Fruit fly (Drosophila melanogaster) whole organism, embryonic: Measurements from ENCODE around the gene CG15332.

Experiments
- Atf6 ChIP-seq: fragments of 200-800 bp; sonication (Bioruptor generic); IDR thresholded peaks from 2 replicates; pipeline ENCODE4 v1.3.6; 2022; ENCODE audit warnings: missing biosample characterization, missing genetic modification characterization
- CG10979 ChIP-seq: fragments of 200-800 bp; sonication (Bioruptor generic); optimal IDR thresholded peaks from 2 replicates; lab custom pipeline; 2018; ENCODE audit warnings: missing biosample characterization, mild to moderate bottlenecking, missing genetic modification characterization, moderate library complexity
- CG11695 ChIP-seq: fragments of 200-800 bp; sonication (Bioruptor generic); IDR thresholded peaks from 3 replicates; pipeline ENCODE4 v1.3.6; 2022; ENCODE audit warnings: missing biosample characterization, missing genetic modification characterization
- CG11723 ChIP-seq: fragments of 200-800 bp; sonication (Bioruptor generic); optimal IDR thresholded peaks from 2 replicates; lab custom pipeline; 2017; ENCODE audit warnings: missing biosample characterization, mild to moderate bottlenecking, missing genetic modification characterization
- CG12659 ChIP-seq: fragments of 200-800 bp; sonication (Bioruptor generic); optimal IDR thresholded peaks from 3 replicates; lab custom pipeline; 2017; ENCODE audit warnings: mild to moderate bottlenecking, missing biosample characterization, missing genetic modification reagents, missing genetic modification characterization
- CG15269 ChIP-seq: fragments of 200-800 bp; sonication (Bioruptor generic); optimal IDR thresholded peaks from 2 replicates; lab custom pipeline; 2018; ENCODE audit warnings: missing biosample characterization, mild to moderate bottlenecking, missing genetic modification characterization, moderate library complexity
- CG16815 ChIP-seq: fragments of 200-800 bp; sonication (Bioruptor generic); optimal IDR thresholded peaks from 3 replicates; lab custom pipeline; 2017; ENCODE audit warnings: missing biosample characterization, mild to moderate bottlenecking, missing genetic modification characterization
- CG1792 ChIP-seq: fragments of 200-800 bp; sonication (Bioruptor generic); optimal IDR thresholded peaks from 2 replicates; lab custom pipeline; 2016; ENCODE audit warnings: missing biosample characterization, missing genetic modification characterization
- CG18011 ChIP-seq: fragments of 200-800 bp; sonication (Bioruptor generic); optimal IDR thresholded peaks from 2 replicates; lab custom pipeline; 2017; ENCODE audit warnings: missing biosample characterization, missing genetic modification characterization, mild to moderate bottlenecking, moderate library complexity, missing genotype
- CG18764 ChIP-seq: fragments of 200-800 bp; sonication (Bioruptor generic); optimal IDR thresholded peaks from 3 replicates; lab custom pipeline; 2016; ENCODE audit warnings: missing biosample characterization, missing genetic modification characterization
- CG2678 ChIP-seq: fragments of 200-800 bp; sonication (Bioruptor generic); optimal IDR thresholded peaks from 3 replicates; lab custom pipeline; 2019; ENCODE audit warnings: missing biosample characterization, mild to moderate bottlenecking, missing genetic modification characterization, moderate library complexity
- CG3065 ChIP-seq: fragments of 200-800 bp; sonication (Bioruptor generic); optimal IDR thresholded peaks from 2 replicates; lab custom pipeline; 2016; ENCODE audit warnings: missing biosample characterization, missing genetic modification characterization
- CG31224 ChIP-seq: fragments of 200-800 bp; sonication (Bioruptor generic); IDR thresholded peaks from 2 replicates; pipeline ENCODE4 v1.3.6; 2022; ENCODE audit warnings: missing biosample characterization, missing genetic modification characterization
- CG34224 ChIP-seq: fragments of 200-800 bp; sonication (Bioruptor generic); IDR thresholded peaks from 3 replicates; pipeline ENCODE4 v1.3.6; 2022; ENCODE audit warnings: missing biosample characterization, missing genetic modification characterization; ENCODE audit not compliant: partially characterized antibody
- CG3726 ChIP-seq: fragments of 200-800 bp; sonication (Bioruptor generic); IDR thresholded peaks from 3 replicates; pipeline ENCODE4, ENCODE4 v1.3.6; 2022; ENCODE audit warnings: missing biosample characterization, missing genetic modification characterization
- CG3995 ChIP-seq: fragments of 200-800 bp; sonication (Bioruptor generic); optimal IDR thresholded peaks from 3 replicates; lab custom pipeline; 2016; ENCODE audit warnings: missing biosample characterization, missing genetic modification characterization
- CG4328 ChIP-seq: fragments of 200-800 bp; sonication (Bioruptor generic); optimal IDR thresholded peaks from 3 replicates; lab custom pipeline; 2017; ENCODE audit warnings: missing biosample characterization, missing genetic modification reagents, missing genetic modification characterization
- CG6765 ChIP-seq: fragments of 200-800 bp; sonication (Bioruptor generic); optimal IDR thresholded peaks from 3 replicates; lab custom pipeline; 2017; ENCODE audit warnings: missing biosample characterization, mild to moderate bottlenecking, missing genetic modification characterization
- CG7786 ChIP-seq: fragments of 200-800 bp; sonication (Bioruptor generic); optimal IDR thresholded peaks from 2 replicates; lab custom pipeline; 2016; ENCODE audit warnings: missing biosample characterization, missing genetic modification characterization
- CG7987 ChIP-seq: fragments of 200-800 bp; sonication (Bioruptor generic); optimal IDR thresholded peaks from 2 replicates; lab custom pipeline; 2018; ENCODE audit warnings: missing biosample characterization, mild to moderate bottlenecking, missing genetic modification characterization, moderate library complexity
- CG8359 ChIP-seq: fragments of 200-800 bp; sonication (Bioruptor generic); optimal IDR thresholded peaks from 2 replicates; lab custom pipeline; 2017; ENCODE audit warnings: missing biosample characterization, mild to moderate bottlenecking, missing genetic modification characterization, borderline replicate concordance
- CG9215 ChIP-seq: fragments of 200-800 bp; sonication (Bioruptor generic); IDR thresholded peaks from 2 replicates; pipeline ENCODE4 v1.3.6; 2022; ENCODE audit warnings: missing biosample characterization, missing genetic modification characterization
- CG9876 ChIP-seq: fragments of 200-800 bp; sonication (Bioruptor generic); optimal IDR thresholded peaks from 2 replicates; lab custom pipeline; 2016; ENCODE audit warnings: missing biosample characterization, missing genetic modification characterization
- Deaf1 ChIP-seq: fragments of 200-800 bp; optimal IDR thresholded peaks from 3 replicates; lab custom pipeline; 2019; ENCODE audit warnings: missing biosample characterization, mild to moderate bottlenecking, missing genetic modification characterization, moderate library complexity
- Doc3 ChIP-seq: fragments of 200-800 bp; sonication (Bioruptor generic); IDR thresholded peaks from 3 replicates; pipeline ENCODE4 v1.3.6; 2022; ENCODE audit warnings: missing biosample characterization, missing genetic modification characterization; ENCODE audit not compliant: partially characterized antibody
- Fer3 ChIP-seq: fragments of 200-800 bp; sonication (Bioruptor generic); optimal IDR thresholded peaks from 2 replicates; lab custom pipeline; 2018; ENCODE audit warnings: missing biosample characterization, mild to moderate bottlenecking, missing genetic modification characterization, moderate library complexity
- Hey ChIP-seq: fragments of 200-800 bp; sonication (Bioruptor generic); optimal IDR thresholded peaks from 3 replicates; lab custom pipeline; 2018; ENCODE audit warnings: missing biosample characterization, mild to moderate bottlenecking, missing genetic modification characterization
- MTF-1 ChIP-seq: fragments of 200-800 bp; sonication (Bioruptor generic); optimal IDR thresholded peaks from 2 replicates; lab custom pipeline; 2018; ENCODE audit warnings: missing biosample characterization, mild to moderate bottlenecking, missing genetic modification characterization, borderline replicate concordance
- Med ChIP-seq: fragments of 200-800 bp; sonication (Bioruptor generic); peaks from one replicate; lab custom pipeline; 2016; ENCODE audit warnings: missing biosample characterization, missing genetic modification characterization, mild to moderate bottlenecking, inconsistent platforms, moderate library complexity
- Mrtf ChIP-seq: fragments of 200-800 bp; sonication (Bioruptor generic); IDR thresholded peaks from 3 replicates; pipeline ENCODE4 v1.3.6; 2022; ENCODE audit warnings: missing biosample characterization, missing genetic modification characterization
- Pdp1 ChIP-seq, 2 experiments: fragments of 200-800 bp; sonication (Bioruptor generic); optimal IDR thresholded peaks; 3 replicates each; lab custom pipeline; 2016; ENCODE audit warnings: missing biosample characterization in 2 of 2, missing genetic modification characterization in 2 of 2, mild to moderate bottlenecking in 1 of 2, moderate library complexity in 1 of 2
- Side ChIP-seq: fragments of 200-800 bp; sonication (Bioruptor generic); optimal IDR thresholded peaks from 2 replicates; lab custom pipeline; 2016; ENCODE audit warnings: missing biosample characterization, missing genetic modification characterization
- Xrp1 ChIP-seq: fragments of 200-800 bp; sonication (Bioruptor generic); IDR thresholded peaks from 2 replicates; pipeline ENCODE4 v1.3.6; 2022; ENCODE audit warnings: missing biosample characterization, missing genetic modification characterization
- abd-A ChIP-seq: fragments of 200-800 bp; sonication (Bioruptor generic); optimal IDR thresholded peaks from 3 replicates; lab custom pipeline; 2019; ENCODE audit warnings: missing biosample characterization, mild to moderate bottlenecking, missing genetic modification characterization, moderate library complexity
- ase ChIP-seq: fragments of 200-800 bp; sonication (Bioruptor generic); IDR thresholded peaks from 3 replicates; pipeline ENCODE4 v1.3.6; 2022; ENCODE audit warnings: missing biosample characterization, missing genetic modification characterization
- croc ChIP-seq: fragments of 200-800 bp; sonication (Bioruptor generic); conservative IDR thresholded peaks from 3 replicates; pipeline ENCODE4 v1.3.6; 2022; ENCODE audit warnings: missing biosample characterization, missing genetic modification characterization
- disco-r ChIP-seq: fragments of 200-800 bp; sonication (Bioruptor generic); optimal IDR thresholded peaks from 2 replicates; lab custom pipeline; 2016; ENCODE audit warnings: missing biosample characterization, missing genetic modification characterization
- fu2 ChIP-seq: fragments of 200-800 bp; sonication (Bioruptor generic); optimal IDR thresholded peaks from 2 replicates; lab custom pipeline; 2016; ENCODE audit warnings: missing biosample characterization, missing genetic modification characterization
- gsb ChIP-seq: fragments of 200-800 bp; sonication (Bioruptor generic); IDR thresholded peaks from 2 replicates; pipeline ENCODE4 v1.3.6; 2022; ENCODE audit warnings: missing biosample characterization, missing genetic modification characterization
- hkb ChIP-seq, 2 experiments: fragments of 200-800 bp in 1 of 2; fragments of >200 bp in 1 of 2; sonication (Bioruptor generic) in 1 of 2; IDR thresholded peaks in 1 of 2; optimal IDR thresholded peaks in 1 of 2; 2 replicates each; pipeline versions ENCODE4 v1.3.6 to Lab custom; 2017 to 2022; ENCODE audit warnings: missing biosample characterization in 1 of 2, missing genetic modification characterization in 1 of 2
- lmd ChIP-seq: fragments of 200-800 bp; sonication (Bioruptor generic); IDR thresholded peaks from 2 replicates; pipeline ENCODE4 v1.3.6; 2022; ENCODE audit warnings: missing biosample characterization, missing genetic modification characterization
- mld ChIP-seq: fragments of 200-800 bp; sonication (Bioruptor generic); IDR thresholded peaks from 3 replicates; pipeline ENCODE4 v1.3.6; 2022; ENCODE audit warnings: missing biosample characterization, missing genetic modification characterization; ENCODE audit not compliant: partially characterized antibody
- nerfin-1 ChIP-seq: fragments of 200-800 bp; sonication (Bioruptor generic); optimal IDR thresholded peaks from 3 replicates; lab custom pipeline; 2019; ENCODE audit warnings: missing biosample characterization, mild to moderate bottlenecking, missing genetic modification characterization, moderate library complexity
- repo ChIP-seq: fragments of 200-800 bp; sonication (Bioruptor generic); optimal IDR thresholded peaks from 2 replicates; lab custom pipeline; 2016; ENCODE audit warnings: missing biosample characterization, missing genetic modification characterization
- sens ChIP-seq: fragments of 200-800 bp; sonication (Bioruptor generic); peaks from one replicate; lab custom pipeline; 2016; ENCODE audit warnings: missing biosample characterization, missing genetic modification characterization
- sim ChIP-seq: fragments of 200-800 bp; sonication (Bioruptor generic); IDR thresholded peaks from 2 replicates; pipeline ENCODE4 v1.3.6; 2022; ENCODE audit warnings: missing biosample characterization, missing genetic modification characterization
- tap ChIP-seq: fragments of 200-800 bp; optimal IDR thresholded peaks from 3 replicates; lab custom pipeline; 2019; ENCODE audit warnings: missing biosample characterization, mild to moderate bottlenecking, missing genetic modification characterization, moderate library complexity
- tna ChIP-seq: fragments of 200-800 bp; sonication (Bioruptor generic); IDR thresholded peaks from 2 replicates; pipeline ENCODE4 v1.3.6; 2022; ENCODE audit warnings: missing biosample characterization, missing genetic modification characterization; ENCODE audit not compliant: partially characterized antibody
- trh ChIP-seq: fragments of 200-800 bp; sonication (Bioruptor generic); optimal IDR thresholded peaks from 2 replicates; lab custom pipeline; 2016; ENCODE audit warnings: missing biosample characterization, missing genetic modification characterization

CG15332 gene

DNA sequence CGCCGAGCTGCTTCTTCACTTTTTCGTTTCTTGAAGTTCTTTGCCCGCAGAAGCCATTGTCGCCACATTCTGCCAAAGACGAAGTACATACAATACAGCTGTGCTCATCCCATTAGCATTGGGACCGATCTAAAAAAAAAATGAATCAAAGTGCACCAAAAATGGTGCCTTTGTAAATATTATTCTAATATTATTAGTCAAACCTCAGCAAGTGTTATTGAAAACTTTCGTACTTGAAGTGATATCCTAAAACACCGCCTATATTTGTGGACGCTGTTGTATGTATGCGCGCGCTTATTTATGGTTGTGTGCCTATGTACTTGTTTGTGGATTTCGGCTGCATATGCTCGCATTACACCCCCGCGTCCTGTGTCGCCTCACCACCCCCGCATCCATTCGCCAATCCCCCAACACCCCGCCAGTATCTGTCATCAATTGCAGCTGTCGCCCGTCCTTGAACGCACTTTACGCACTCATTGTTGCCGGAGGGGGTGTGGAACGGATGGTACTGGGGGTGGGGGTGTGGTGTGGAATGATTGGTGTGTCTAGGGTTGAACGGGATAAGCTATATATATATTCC, 16.7 kb upstream of the CG15332 start (continued):
- TF ChIP-seq hkb (optimal IDR thresholded peaks at IDR 0.05; lab: Kevin White, UChicago) (no peak), hkb (GFP tag; IDR thresholded peaks at IDR 0.05; lab: Robert Waterston, UW) (peak; percentile 92), Med (GFP tag; lab: Kevin White, UChicago) (peak; percentile 94), CG10979 (tag; lab: Kevin White, UChicago) (peak; percentile 92), CG6765 (peak; percentile 50), Pdp1 (GFP tag; optimal IDR thresholded peaks at IDR 0.05; lab: Kevin White, UChicago) (peak; percentile 67 to 78), CG16815 (GFP tag; lab: Kevin White, UChicago) (peak; percentile 80), croc (peak; percentile 84), CG34224 (GFP tag; lab: Robert Waterston, UW) (no peak), CG2678 (peak; percentile 90), tna (GFP tag; lab: Robert Waterston, UW) (no peak), CG3726 (peak; percentile 89), CG18011 (GFP tag; lab: Kevin White, UChicago) (peak; percentile 66), nerfin-1 (tag; lab: Kevin White, UChicago) (peak; percentile 83), Fer3 (peak; percentile 78), gsb (GFP tag; lab: Robert Waterston, UW) (peak; percentile 70), Doc3 (no peak), CG31224 (peak; percentile 63), CG11695 (GFP tag; lab: Robert Waterston, UW) (peak; percentile 88), CG15269 (tag; lab: Kevin White, UChicago) (peak; percentile 87), fu2 (GFP tag; lab: Kevin White, UChicago) (peak; percentile 17), MTF-1 (GFP tag; lab: Kevin White, UChicago) (peak; percentile 83), Xrp1 (GFP tag; lab: Robert Waterston, UW) (peak; percentile 96), Deaf1 (tag; lab: Kevin White, UChicago) (peak; percentile 40), trh (GFP tag; lab: Kevin White, UChicago) (peak; percentile 62), ase (GFP tag; lab: Robert Waterston, UW) (peak; percentile 86), CG11723 (GFP tag; lab: Kevin White, UChicago) (peak; percentile 73), CG3995 (GFP tag; lab: Kevin White, UChicago) (no peak), lmd (GFP tag; lab: Robert Waterston, UW) (peak; percentile 91), CG3065 (peak; percentile 65), tap (tag; lab: Kevin White, UChicago) (peak; percentile 78), CG18764 (GFP tag; lab: Kevin White, UChicago) (peak; percentile 66), CG7987 (peak; percentile 60), sens (peak; percentile 97), sim (GFP tag; lab: Robert Waterston, UW) (peak; percentile 71; the same call in 1 of the 2 replicates), CG1792 (GFP tag; lab: Kevin White, UChicago) (peak; percentile 34), CG8359 (peak; percentile 78), CG7786 (GFP tag; lab: Kevin White, UChicago) (peak; percentile 59), CG9215 (GFP tag; lab: Robert Waterston, UW) (peak; percentile 52), Hey (tag; lab: Kevin White, UChicago) (peak; percentile 45), CG9876 (no peak), Mrtf (peak; percentile 88), repo (GFP tag; lab: Kevin White, UChicago) (peak; percentile 45), Side (peak; percentile 51), CG12659 (GFP tag; lab: Kevin White, UChicago) (peak; percentile 82), CG4328 (GFP tag; lab: Kevin White, UChicago) (peak; percentile 24), Atf6 (GFP tag; lab: Robert Waterston, UW) (peak; percentile 79), abd-A (tag; lab: Kevin White, UChicago) (peak; percentile 58), mld (GFP tag; lab: Robert Waterston, UW) (no peak), disco-r (GFP tag; lab: Kevin White, UChicago) (peak; percentile 60)
